Worm (Caenorhabditis elegans) whole organism, mixed stage, embryonic: ENCODE data around the gene bud-13.

ENCODE experiments used
- M03D4.4 ChIP-seq: sonication (generic microtip); optimal IDR thresholded peaks from 2 replicates; lab custom pipeline; 2017; ENCODE audit warnings: mild to moderate bottlenecking, missing genetic modification characterization, missing compliant biosample characterization
- bed-3 ChIP-seq: fragments of 200-800 bp; sonication (Bioruptor generic); optimal IDR thresholded peaks from 3 replicates; lab custom pipeline; 2018; ENCODE audit warnings: mild to moderate bottlenecking, missing genetic modification characterization, moderate library complexity, missing compliant biosample characterization
- ceh-39 ChIP-seq: fragments of 150-350 bp; optimal IDR thresholded peaks from 2 replicates; lab custom pipeline; 2014; ENCODE audit warnings: missing biosample characterization, missing genetic modification characterization
- ceh-83 ChIP-seq: fragments of 200-800 bp; sonication (Bioruptor generic); optimal IDR thresholded peaks from 2 replicates; lab custom pipeline; 2018; ENCODE audit warnings: mild to moderate bottlenecking, missing genetic modification characterization, missing compliant biosample characterization
- ces-1 ChIP-seq: fragments of 150-350 bp; optimal IDR thresholded peaks from 2 replicates; lab custom pipeline; 2014; ENCODE audit warnings: missing biosample characterization, missing genetic modification reagents, missing genetic modification characterization
- cnd-1 ChIP-seq: fragments of 200-800 bp; sonication (Bioruptor generic); optimal IDR thresholded peaks from 2 replicates; lab custom pipeline; 2018; ENCODE audit warnings: mild to moderate bottlenecking, missing genetic modification characterization, missing compliant biosample characterization
- drap-1 ChIP-seq: fragments of 200-800 bp; sonication (Bioruptor generic); optimal IDR thresholded peaks from 3 replicates; lab custom pipeline; 2018; ENCODE audit warnings: mild to moderate bottlenecking, missing genetic modification characterization, missing compliant biosample characterization
- flh-1 ChIP-seq: fragments of 200-800 bp; sonication (Bioruptor generic); optimal IDR thresholded peaks from 2 replicates; lab custom pipeline; 2018; ENCODE audit warnings: mild to moderate bottlenecking, missing genetic modification characterization, moderate library complexity, missing compliant biosample characterization
- ham-2 ChIP-seq: fragments of 200-800 bp; sonication (Bioruptor generic); optimal IDR thresholded peaks from 2 replicates; lab custom pipeline; 2018; ENCODE audit warnings: mild to moderate bottlenecking, missing genetic modification characterization, missing compliant biosample characterization
- hlh-1 ChIP-seq: fragments of 150-350 bp; optimal IDR thresholded peaks from 2 replicates; lab custom pipeline; 2014; ENCODE audit warnings: missing biosample characterization, missing genetic modification reagents, missing genetic modification characterization
- lin-13 ChIP-seq: fragments of 150-350 bp; optimal IDR thresholded peaks from 2 replicates; lab custom pipeline; 2014; ENCODE audit warnings: missing biosample characterization, missing genetic modification characterization
- lsy-2 ChIP-seq: fragments of 150-350 bp; optimal IDR thresholded peaks from 2 replicates; lab custom pipeline; 2014; ENCODE audit warnings: missing biosample characterization, missing genetic modification characterization
- mep-1 ChIP-seq: fragments of 150-350 bp; optimal IDR thresholded peaks from 2 replicates; lab custom pipeline; 2017; ENCODE audit warnings: missing biosample characterization, missing genetic modification reagents, missing genetic modification characterization, inconsistent platforms
- mls-2 ChIP-seq: sonication (generic microtip); optimal IDR thresholded peaks from 2 replicates; lab custom pipeline; 2016; ENCODE audit warnings: mild to moderate bottlenecking, missing genetic modification characterization, moderate library complexity, missing compliant biosample characterization
- nhr-237 ChIP-seq: fragments of 150-350 bp; optimal IDR thresholded peaks from 2 replicates; lab custom pipeline; 2014; ENCODE audit warnings: missing biosample characterization, missing genetic modification characterization
- nhr-28 ChIP-seq: fragments of 150-350 bp; optimal IDR thresholded peaks from 2 replicates; lab custom pipeline; 2014; ENCODE audit warnings: missing biosample characterization, missing genetic modification characterization
- nhr-76 ChIP-seq: sonication (generic microtip); optimal IDR thresholded peaks from 2 replicates; lab custom pipeline; 2017; ENCODE audit warnings: missing biosample characterization, missing genetic modification characterization
- pha-4 ChIP-seq: fragments of 150-350 bp; optimal IDR thresholded peaks from 2 replicates; lab custom pipeline; 2018; ENCODE audit warnings: missing biosample characterization, missing genetic modification reagents, missing genetic modification characterization
- snpc-4 ChIP-seq: fragments of 150-350 bp; optimal IDR thresholded peaks from 2 replicates; lab custom pipeline; 2014; ENCODE audit warnings: missing biosample characterization, missing genetic modification characterization
- sptf-1 ChIP-seq: sonication (generic microtip); optimal IDR thresholded peaks from 2 replicates; lab custom pipeline; 2017; ENCODE audit warnings: mild to moderate bottlenecking, missing genetic modification characterization, moderate library complexity, missing compliant biosample characterization
- unc-120 ChIP-seq: sonication (generic microtip); optimal IDR thresholded peaks from 2 replicates; lab custom pipeline; 2017; ENCODE audit warnings: missing genetic modification characterization, missing compliant biosample characterization; ENCODE audit not compliant: poor library complexity, severe bottlenecking
- unc-62 ChIP-seq: fragments of 150-350 bp; optimal IDR thresholded peaks from 2 replicates; lab custom pipeline; 2014; ENCODE audit warnings: missing biosample characterization, missing genetic modification reagents, missing genetic modification characterization
- zip-8 ChIP-seq: fragments of 150-350 bp; optimal IDR thresholded peaks from 2 replicates; lab custom pipeline; 2014; ENCODE audit warnings: missing biosample characterization, missing genetic modification characterization
- ztf-11 ChIP-seq: fragments of 150-350 bp; optimal IDR thresholded peaks from 2 replicates; lab custom pipeline; 2014; ENCODE audit warnings: missing biosample characterization, missing genetic modification characterization

Gene bud-13

DNA sequence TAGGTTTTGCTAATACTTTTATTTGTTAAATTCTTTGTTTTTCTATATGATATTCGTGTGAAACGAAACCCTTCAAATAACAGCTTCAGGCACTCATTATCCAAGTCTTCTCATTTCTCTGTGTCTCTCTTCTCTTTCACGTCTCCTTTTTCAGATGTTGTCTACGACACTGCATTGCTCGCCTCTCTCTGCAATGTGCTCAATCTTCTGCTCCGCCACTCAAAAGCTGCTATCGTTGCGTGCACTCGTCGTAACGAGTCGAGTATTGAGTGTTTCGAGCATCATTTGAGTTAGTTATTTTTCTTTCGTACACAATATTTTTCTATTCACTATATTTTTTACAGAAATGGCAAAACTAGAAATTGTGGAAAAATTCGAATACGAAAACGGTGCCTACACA, 5.6 kb upstream of the bud-13 start:
- TF ChIP-seq ces-1 (GFP tag; lab: Kevin White, UChicago) (peak; percentile 28), mep-1 (tag; lab: Kevin White, UChicago) (no peak)

DNA sequence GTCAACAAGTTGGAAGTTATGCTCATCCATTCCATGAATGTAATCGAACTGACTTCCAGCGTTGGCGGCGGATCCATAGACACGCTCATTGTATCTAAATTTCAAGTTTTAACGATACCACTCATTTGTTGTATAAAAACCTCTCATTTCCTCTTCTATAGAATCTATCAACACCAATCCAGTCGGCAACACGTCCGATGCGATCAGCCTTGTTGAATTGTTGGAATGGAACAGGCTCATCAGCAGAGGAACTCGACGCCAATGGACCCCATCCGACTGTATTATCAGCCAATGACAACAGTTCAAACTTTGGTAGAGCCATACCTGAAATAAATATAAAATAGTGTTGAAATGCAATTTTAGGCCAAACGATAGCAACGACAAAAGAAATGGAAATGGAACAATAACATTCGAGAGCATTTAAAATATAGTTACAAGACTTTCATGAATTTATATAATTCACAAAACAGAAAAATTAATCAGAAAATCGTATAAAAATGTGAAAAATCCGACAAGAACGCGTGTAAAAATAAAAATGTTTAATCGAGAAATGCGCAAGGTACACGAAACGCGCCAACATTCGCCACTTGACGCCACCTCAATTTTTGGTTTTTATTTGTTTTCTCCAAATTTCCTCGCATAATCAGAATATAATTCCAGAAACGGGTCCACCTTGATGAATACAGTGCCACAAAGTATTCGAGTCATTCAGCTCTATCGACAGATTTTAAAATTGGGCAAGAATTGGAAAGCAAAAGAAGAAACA, 3.9 kb upstream of the bud-13 start, which contains the start of the genes eif-3.D and R08D7.4:
Gene eif-3.D (minus strand): TSS at position 324 of the 766 bp plus-strand sequence.
Gene R08D7.4 (plus strand): TSS at position 638 of the 766 bp plus-strand sequence.
- peak; percentile 9 for TF ChIP-seq cnd-1 (tag; lab: Kevin White, UChicago)
- no peak for TF ChIP-seq mep-1 (tag; lab: Kevin White, UChicago)
- no peak for TF ChIP-seq nhr-76 (tag; lab: Kevin White, UChicago)
- peak; percentile 33 for TF ChIP-seq nhr-237 (tag; lab: Kevin White, UChicago)
- TF ChIP-seq unc-120: peak; percentile 37
- TF ChIP-seq drap-1 (GFP tag; lab: Kevin White, UChicago): no peak
- TF ChIP-seq mls-2 (tag; lab: Kevin White, UChicago): peak; percentile 64
- peak; percentile 79 for TF ChIP-seq sptf-1 (tag; lab: Kevin White, UChicago)
- peak; percentile 58 for TF ChIP-seq M03D4.4
- peak; percentile 46 for TF ChIP-seq ztf-11
- TF ChIP-seq bed-3 (GFP tag; lab: Kevin White, UChicago): peak; percentile 16
- peak; percentile 56 for TF ChIP-seq lsy-2 (tag; lab: Kevin White, UChicago)
- TF ChIP-seq ceh-83: no peak
- peak; percentile 31 for TF ChIP-seq lin-13 (tag; lab: Kevin White, UChicago)
- peak; percentile 49 for TF ChIP-seq pha-4 (tag; lab: Kevin White, UChicago)
- TF ChIP-seq, all 35 proteins: peak for 11

DNA sequence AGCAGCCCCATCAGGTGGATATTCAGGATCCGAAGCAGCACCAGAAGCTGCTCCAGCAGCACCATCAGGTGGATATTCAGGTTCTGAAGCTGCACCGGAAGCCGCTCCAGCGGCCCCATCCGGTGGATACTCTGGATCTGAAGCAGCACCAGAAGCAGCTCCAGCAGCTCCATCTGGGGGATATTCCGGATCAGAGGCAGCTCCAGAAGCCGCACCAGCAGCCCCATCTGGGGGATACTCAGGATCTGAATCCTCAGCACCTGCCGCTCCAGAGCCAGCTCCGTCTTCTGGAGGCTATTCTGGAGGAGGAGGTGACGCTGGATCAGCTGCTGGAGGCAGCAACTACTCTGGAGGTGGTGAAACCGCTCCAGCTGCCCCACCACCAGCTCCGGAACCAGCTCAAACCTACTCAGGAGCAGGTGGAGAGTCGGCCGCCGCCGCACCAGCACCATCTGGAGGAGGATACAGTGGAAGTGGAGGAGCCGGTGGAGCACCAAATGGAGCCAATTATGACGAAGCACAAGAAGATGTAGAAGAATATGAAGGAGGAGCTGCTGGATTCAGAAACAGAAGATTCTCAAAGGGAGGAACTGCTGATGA, 2.7 kb downstream of the bud-13 start:
- TF ChIP-seq snpc-4 (tag; lab: Kevin White, UChicago) (no peak), ces-1 (GFP tag; lab: Kevin White, UChicago) (no peak), flh-1 (no peak), zip-8 (tag; lab: Kevin White, UChicago) (no peak), nhr-28 (no peak), ham-2 (GFP tag; lab: Kevin White, UChicago) (no peak)

DNA sequence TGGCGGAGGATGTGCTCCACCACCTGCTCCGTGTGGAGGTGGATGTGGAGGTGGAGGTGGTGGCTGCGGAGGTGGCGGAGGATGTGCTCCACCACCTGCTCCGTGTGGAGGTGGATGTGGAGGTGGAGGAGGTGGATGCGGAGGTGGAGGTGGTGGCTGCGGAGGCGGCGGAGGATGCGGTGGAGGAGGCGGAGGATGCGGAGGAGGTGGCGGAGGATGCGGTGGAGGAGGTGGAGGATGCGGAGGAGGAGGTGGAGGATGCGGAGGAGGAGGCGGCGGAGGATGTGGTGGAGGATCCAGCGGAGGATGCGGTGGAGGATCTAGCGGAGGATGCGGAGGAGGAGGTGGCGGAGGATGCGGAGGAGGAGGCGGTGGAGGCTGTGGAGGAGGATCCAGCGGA, 5.1 kb downstream of the bud-13 start:
- TF ChIP-seq sptf-1 (tag; lab: Kevin White, UChicago) (peak; percentile 21), mls-2 (tag; lab: Kevin White, UChicago) (no peak), lsy-2 (tag; lab: Kevin White, UChicago) (no peak), cnd-1 (tag; lab: Kevin White, UChicago) (peak; percentile 40)

DNA sequence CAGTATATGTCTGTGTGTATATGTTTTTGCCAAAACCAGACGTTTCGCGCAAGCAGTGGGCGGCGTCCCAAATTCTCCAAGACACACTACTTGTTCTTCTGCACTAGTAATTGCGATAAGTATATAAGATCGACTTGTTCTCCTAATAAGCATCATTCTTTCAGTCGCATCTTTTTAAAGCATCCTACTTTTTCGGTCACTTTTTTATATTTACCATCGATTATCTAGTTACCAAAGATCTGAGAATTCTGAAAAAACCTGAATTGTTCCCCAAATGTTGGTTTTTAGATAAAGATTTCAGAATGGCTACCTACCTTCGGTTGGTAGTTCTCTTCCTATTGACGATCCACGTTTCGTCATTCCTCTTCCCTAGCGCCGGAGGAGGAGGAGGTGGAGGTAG, 5.5 kb downstream of the bud-13 start, which contains the start of gene grl-25:
Gene grl-25 (plus strand): TSS at position 301 of the 400 bp plus-strand sequence.
- TF ChIP-seq drap-1 (GFP tag; lab: Kevin White, UChicago): no peak
- no peak for TF ChIP-seq ceh-39
- no peak for TF ChIP-seq hlh-1 (tag; lab: Kevin White, UChicago)
- TF ChIP-seq ham-2 (GFP tag; lab: Kevin White, UChicago): no peak
- no peak for TF ChIP-seq unc-62
- TF ChIP-seq pha-4 (tag; lab: Kevin White, UChicago): no peak
- no peak for TF ChIP-seq sptf-1 (tag; lab: Kevin White, UChicago)
- no peak for TF ChIP-seq ztf-11
- no peak for TF ChIP-seq ces-1 (GFP tag; lab: Kevin White, UChicago)
- no peak for TF ChIP-seq nhr-237 (tag; lab: Kevin White, UChicago)
- TF ChIP-seq, all 35 proteins: peak for 0

DNA sequence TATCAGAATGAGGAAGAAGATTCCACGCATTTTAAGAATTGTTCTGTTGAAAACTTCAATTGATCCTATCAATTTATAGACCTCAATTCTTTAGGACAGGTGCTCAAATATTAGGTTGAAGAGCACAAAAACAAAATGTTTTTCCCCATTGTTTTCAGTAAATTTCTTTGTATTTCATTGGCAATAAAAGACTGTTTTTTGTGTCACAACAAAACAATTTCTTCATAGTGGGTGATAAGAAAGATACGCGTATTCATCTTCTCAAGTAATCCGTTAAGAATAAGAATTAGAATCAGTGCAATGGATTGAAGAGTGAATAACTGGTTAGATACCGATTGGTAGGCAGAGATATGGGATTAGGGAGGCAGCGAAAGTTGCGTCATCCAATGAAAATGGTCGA, 6.9 kb downstream of the bud-13 start, which contains the start of gene ZK643.6:
Gene ZK643.6 (minus strand): TSS at position 101 of the 400 bp plus-strand sequence.
- peak; percentile 29 for TF ChIP-seq zip-8 (tag; lab: Kevin White, UChicago)
- no peak for TF ChIP-seq mls-2 (tag; lab: Kevin White, UChicago)
- no peak for TF ChIP-seq nhr-237 (tag; lab: Kevin White, UChicago)
